Fruit fly (Drosophila melanogaster) S2 (cell line): ENCODE data around the gene Dap160.

Experiments
- CG8478 ChIP-seq: fragments of >200 bp; optimal IDR thresholded peaks from 2 replicates; lab custom pipeline; 2018
- CTCF ChIP-seq, 2 experiments: fragments of >200 bp; optimal IDR thresholded peaks; 2 replicates each; lab custom pipeline; 2018

DNA sequence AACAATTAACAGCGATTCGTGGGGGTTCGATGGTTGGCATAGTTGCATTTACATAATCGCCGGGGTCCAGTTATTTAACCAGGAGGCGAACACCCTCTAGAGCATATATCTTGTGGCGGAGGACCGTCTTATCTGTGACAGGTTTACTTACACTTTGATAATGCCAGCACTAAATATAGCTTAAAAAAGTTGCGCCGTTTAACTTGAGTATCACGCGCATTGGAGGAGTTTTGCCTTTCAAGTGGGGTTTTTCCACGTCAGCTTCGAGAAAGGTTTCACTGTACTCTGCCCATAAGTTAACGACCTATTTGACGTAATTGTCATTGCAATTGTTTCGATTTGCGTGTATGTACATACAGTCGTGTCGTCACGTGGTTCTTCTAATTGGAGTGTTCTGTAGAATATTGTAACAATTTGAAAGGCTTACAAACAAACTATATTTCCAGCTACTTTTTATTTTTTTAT is 27.0 kb upstream of the Dap160 start:
- no peak for TF ChIP-seq CTCF (optimal IDR thresholded peaks at IDR 0.05; lab: Kevin White, UChicago)
- no peak for TF ChIP-seq CG8478 (lab: Kevin White, UChicago)
